Fruit fly (Drosophila melanogaster) whole organism, embryonic: ENCODE data around the gene Glt.

ENCODE experiments used
- Blimp-1 ChIP-seq: fragments of 200-800 bp; sonication (Bioruptor generic); optimal IDR thresholded peaks from 3 replicates; lab custom pipeline; 2018; ENCODE audit warnings: missing biosample characterization, missing genetic modification characterization, mild to moderate bottlenecking, moderate library complexity, missing genetic modification reagents
- CG10147 ChIP-seq: fragments of 200-800 bp; sonication (Bioruptor generic); optimal IDR thresholded peaks from 2 replicates; lab custom pipeline; 2019; ENCODE audit warnings: missing biosample characterization, mild to moderate bottlenecking, missing genetic modification characterization, moderate library complexity
- CG10209 ChIP-seq: fragments of 200-800 bp; sonication (Bioruptor generic); optimal IDR thresholded peaks from 3 replicates; lab custom pipeline; 2017; ENCODE audit warnings: missing biosample characterization, mild to moderate bottlenecking, missing genetic modification characterization, missing genetic modification reagents
- CG11456 ChIP-seq: fragments of 200-800 bp; sonication (Bioruptor generic); IDR thresholded peaks from 3 replicates; pipeline ENCODE4 v1.3.6; 2022; ENCODE audit warnings: missing biosample characterization, missing genetic modification characterization
- CG11504 ChIP-seq: fragments of 200-800 bp; sonication (Bioruptor generic); optimal IDR thresholded peaks from 3 replicates; lab custom pipeline; 2019; ENCODE audit warnings: missing biosample characterization, mild to moderate bottlenecking, missing genetic modification characterization, moderate library complexity
- CG11723 ChIP-seq: fragments of 200-800 bp; sonication (Bioruptor generic); optimal IDR thresholded peaks from 2 replicates; lab custom pipeline; 2017; ENCODE audit warnings: missing biosample characterization, mild to moderate bottlenecking, missing genetic modification characterization
- CG12299 ChIP-seq: fragments of 200-800 bp; sonication (Bioruptor generic); optimal IDR thresholded peaks from 2 replicates; lab custom pipeline; 2018; ENCODE audit warnings: missing biosample characterization, mild to moderate bottlenecking, missing genetic modification characterization
- CG12744 ChIP-seq: fragments of 200-800 bp; sonication (Bioruptor generic); optimal IDR thresholded peaks from 2 replicates; lab custom pipeline; 2016; ENCODE audit warnings: missing biosample characterization, missing genetic modification characterization
- CG12769 ChIP-seq: fragments of 200-800 bp; sonication (Bioruptor generic); optimal IDR thresholded peaks from 2 replicates; lab custom pipeline; 2019; ENCODE audit warnings: missing biosample characterization, mild to moderate bottlenecking, missing genetic modification characterization, moderate library complexity
- CG15269 ChIP-seq: fragments of 200-800 bp; sonication (Bioruptor generic); optimal IDR thresholded peaks from 2 replicates; lab custom pipeline; 2018; ENCODE audit warnings: missing biosample characterization, mild to moderate bottlenecking, missing genetic modification characterization, moderate library complexity
- CG17359 ChIP-seq: fragments of 200-800 bp; sonication (Bioruptor generic); optimal IDR thresholded peaks from 3 replicates; lab custom pipeline; 2018; ENCODE audit warnings: missing biosample characterization, mild to moderate bottlenecking, missing genetic modification characterization, moderate library complexity
- CG17385 ChIP-seq: fragments of 200-800 bp; sonication (Bioruptor generic); optimal IDR thresholded peaks from 3 replicates; lab custom pipeline; 2018; ENCODE audit warnings: missing biosample characterization, mild to moderate bottlenecking, missing genetic modification characterization
- CG17568 ChIP-seq: fragments of 200-800 bp; sonication (Bioruptor generic); optimal IDR thresholded peaks from 2 replicates; lab custom pipeline; 2018; ENCODE audit warnings: missing biosample characterization, mild to moderate bottlenecking, missing genetic modification characterization, moderate library complexity
- CG3726 ChIP-seq: fragments of 200-800 bp; sonication (Bioruptor generic); IDR thresholded peaks from 3 replicates; pipeline ENCODE4, ENCODE4 v1.3.6; 2022; ENCODE audit warnings: missing biosample characterization, missing genetic modification characterization
- CG3995 ChIP-seq: fragments of 200-800 bp; sonication (Bioruptor generic); optimal IDR thresholded peaks from 3 replicates; lab custom pipeline; 2016; ENCODE audit warnings: missing biosample characterization, missing genetic modification characterization
- CG5953 ChIP-seq: fragments of 200-800 bp; sonication (Bioruptor generic); IDR thresholded peaks from 2 replicates; pipeline ENCODE4 v1.3.6; 2022; ENCODE audit warnings: missing biosample characterization, missing genetic modification characterization
- CG7963 ChIP-seq: fragments of 200-800 bp; sonication (Bioruptor generic); IDR thresholded peaks from 3 replicates; pipeline ENCODE4 v1.3.6; 2022; ENCODE audit warnings: missing biosample characterization, missing genetic modification characterization; ENCODE audit not compliant: partially characterized antibody
- CG8359 ChIP-seq: fragments of 200-800 bp; sonication (Bioruptor generic); optimal IDR thresholded peaks from 2 replicates; lab custom pipeline; 2017; ENCODE audit warnings: missing biosample characterization, mild to moderate bottlenecking, missing genetic modification characterization, borderline replicate concordance
- CG9727 ChIP-seq: fragments of 200-800 bp; sonication (Bioruptor generic); optimal IDR thresholded peaks from 3 replicates; lab custom pipeline; 2017; ENCODE audit warnings: missing biosample characterization, mild to moderate bottlenecking, missing genetic modification characterization
- CkIIα-i1 ChIP-seq: fragments of 200-800 bp; sonication (Bioruptor generic); IDR thresholded peaks from 2 replicates; pipeline ENCODE4 v1.3.6; 2022; ENCODE audit warnings: missing biosample characterization, missing genetic modification characterization
- Deaf1 ChIP-seq: fragments of 200-800 bp; optimal IDR thresholded peaks from 3 replicates; lab custom pipeline; 2019; ENCODE audit warnings: missing biosample characterization, mild to moderate bottlenecking, missing genetic modification characterization, moderate library complexity
- Eip74EF ChIP-seq, 2 experiments: fragments of 200-800 bp in 1 of 2; fragments of >200 bp in 1 of 2; sonication (Bioruptor generic) in 1 of 2; optimal IDR thresholded peaks; 2 replicates each; lab custom pipeline; 2017 to 2019; ENCODE audit warnings: missing biosample characterization in 2 of 2, missing genetic modification characterization in 2 of 2, mild to moderate bottlenecking in 1 of 2, moderate library complexity in 1 of 2
- Fer1 ChIP-seq: fragments of 200-800 bp; sonication (Bioruptor generic); optimal IDR thresholded peaks from 2 replicates; lab custom pipeline; 2017; ENCODE audit warnings: missing biosample characterization, mild to moderate bottlenecking, missing genetic modification characterization
- Hand ChIP-seq: fragments of 200-800 bp; sonication (Bioruptor generic); optimal IDR thresholded peaks from 2 replicates; lab custom pipeline; 2017; ENCODE audit warnings: mild to moderate bottlenecking, missing biosample characterization, missing genetic modification reagents, missing genetic modification characterization
- Hey ChIP-seq: fragments of 200-800 bp; sonication (Bioruptor generic); optimal IDR thresholded peaks from 3 replicates; lab custom pipeline; 2018; ENCODE audit warnings: missing biosample characterization, mild to moderate bottlenecking, missing genetic modification characterization
- HmgZ ChIP-seq: fragments of 200-800 bp; sonication (Bioruptor generic); optimal IDR thresholded peaks from 2 replicates; lab custom pipeline; 2018; ENCODE audit warnings: missing biosample characterization, mild to moderate bottlenecking, missing genetic modification characterization
- Med ChIP-seq: fragments of 200-800 bp; sonication (Bioruptor generic); peaks from one replicate; lab custom pipeline; 2016; ENCODE audit warnings: missing biosample characterization, missing genetic modification characterization, mild to moderate bottlenecking, inconsistent platforms, moderate library complexity
- Meics ChIP-seq: fragments of 200-800 bp; sonication (Bioruptor generic); optimal IDR thresholded peaks from 2 replicates; lab custom pipeline; 2017; ENCODE audit warnings: missing biosample characterization, mild to moderate bottlenecking, missing genetic modification characterization
- Mes4 ChIP-seq: fragments of 200-800 bp; sonication (Bioruptor generic); optimal IDR thresholded peaks from 2 replicates; lab custom pipeline; 2016; ENCODE audit warnings: missing biosample characterization, missing genetic modification characterization
- Mrtf ChIP-seq: fragments of 200-800 bp; sonication (Bioruptor generic); IDR thresholded peaks from 3 replicates; pipeline ENCODE4 v1.3.6; 2022; ENCODE audit warnings: missing biosample characterization, missing genetic modification characterization
- Nf-YC ChIP-seq: fragments of 200-800 bp; optimal IDR thresholded peaks from 3 replicates; lab custom pipeline; 2019; ENCODE audit warnings: missing biosample characterization, mild to moderate bottlenecking, missing genetic modification characterization, moderate library complexity
- Rx ChIP-seq: fragments of 200-800 bp; sonication (Bioruptor generic); IDR thresholded peaks from 2 replicates; pipeline ENCODE4 v1.3.6; 2022; ENCODE audit warnings: missing biosample characterization, missing genetic modification characterization
- Sox102F ChIP-seq: fragments of 200-800 bp; sonication (Bioruptor generic); optimal IDR thresholded peaks from 2 replicates; lab custom pipeline; 2018; ENCODE audit warnings: missing biosample characterization, mild to moderate bottlenecking, missing genetic modification characterization, moderate library complexity
- Tbp ChIP-seq: fragments of >200 bp; optimal IDR thresholded peaks from 2 replicates; lab custom pipeline; 2018; ENCODE audit warnings: missing biosample characterization, missing genetic modification characterization
- Vsx1 ChIP-seq: fragments of 200-800 bp; sonication (Bioruptor generic); optimal IDR thresholded peaks from 2 replicates; lab custom pipeline; 2017; ENCODE audit warnings: missing biosample characterization, mild to moderate bottlenecking, missing genetic modification characterization, missing genetic modification reagents
- bab2 ChIP-seq: fragments of 200-800 bp; sonication (Bioruptor generic); optimal IDR thresholded peaks from 2 replicates; lab custom pipeline; 2016; ENCODE audit warnings: missing biosample characterization, missing genetic modification characterization
- dati ChIP-seq: fragments of 200-800 bp; sonication (Bioruptor generic); IDR thresholded peaks from 2 replicates; pipeline ENCODE4 v1.3.6; 2022; ENCODE audit warnings: missing biosample characterization, missing genetic modification characterization
- disco-r ChIP-seq: fragments of 200-800 bp; sonication (Bioruptor generic); optimal IDR thresholded peaks from 2 replicates; lab custom pipeline; 2016; ENCODE audit warnings: missing biosample characterization, missing genetic modification characterization
- dpn ChIP-seq, 2 experiments: fragments of 200-800 bp; sonication (Bioruptor generic); optimal IDR thresholded peaks; 3 replicates each; lab custom pipeline; 2016; ENCODE audit warnings: missing biosample characterization in 2 of 2, missing genetic modification characterization in 2 of 2
- eve ChIP-seq, 2 experiments: fragments of >200 bp; optimal IDR thresholded peaks; 2 replicates each; lab custom pipeline; 2017; ENCODE audit warnings: missing biosample characterization in 2 of 2, missing genetic modification characterization in 2 of 2
- hkb ChIP-seq, 2 experiments: fragments of 200-800 bp in 1 of 2; fragments of >200 bp in 1 of 2; sonication (Bioruptor generic) in 1 of 2; IDR thresholded peaks in 1 of 2; optimal IDR thresholded peaks in 1 of 2; 2 replicates each; pipeline versions ENCODE4 v1.3.6 to Lab custom; 2017 to 2022; ENCODE audit warnings: missing biosample characterization in 1 of 2, missing genetic modification characterization in 1 of 2
- lbe ChIP-seq: fragments of 200-800 bp; sonication (Bioruptor generic); optimal IDR thresholded peaks from 2 replicates; lab custom pipeline; 2016; ENCODE audit warnings: missing biosample characterization, mild to moderate bottlenecking, missing genetic modification characterization
- seq ChIP-seq: fragments of 200-800 bp; sonication (Bioruptor generic); IDR thresholded peaks from 2 replicates; pipeline ENCODE4 v1.3.6; 2022; ENCODE audit warnings: missing biosample characterization, missing genetic modification characterization
- so ChIP-seq: fragments of 200-800 bp; sonication (Bioruptor generic); IDR thresholded peaks from 3 replicates; pipeline ENCODE4 v1.3.6; 2022; ENCODE audit warnings: missing biosample characterization, missing genetic modification characterization
- tll ChIP-seq, 2 experiments: fragments of 200-800 bp in 1 of 2; fragments of >200 bp in 1 of 2; sonication (Bioruptor generic) in 1 of 2; optimal IDR thresholded peaks; 2 replicates each; lab custom pipeline; 2017 to 2019; ENCODE audit warnings: missing biosample characterization in 2 of 2, missing genetic modification characterization in 2 of 2, mild to moderate bottlenecking in 1 of 2, moderate library complexity in 1 of 2
- tx ChIP-seq: fragments of 200-800 bp; sonication (Bioruptor generic); optimal IDR thresholded peaks from 2 replicates; lab custom pipeline; 2016; ENCODE audit warnings: missing biosample characterization, missing genetic modification characterization
- unpg ChIP-seq: fragments of 200-800 bp; sonication (Bioruptor generic); optimal IDR thresholded peaks from 3 replicates; lab custom pipeline; 2018; ENCODE audit warnings: missing biosample characterization, mild to moderate bottlenecking, missing genetic modification characterization, moderate library complexity

The Glt gene

DNA sequence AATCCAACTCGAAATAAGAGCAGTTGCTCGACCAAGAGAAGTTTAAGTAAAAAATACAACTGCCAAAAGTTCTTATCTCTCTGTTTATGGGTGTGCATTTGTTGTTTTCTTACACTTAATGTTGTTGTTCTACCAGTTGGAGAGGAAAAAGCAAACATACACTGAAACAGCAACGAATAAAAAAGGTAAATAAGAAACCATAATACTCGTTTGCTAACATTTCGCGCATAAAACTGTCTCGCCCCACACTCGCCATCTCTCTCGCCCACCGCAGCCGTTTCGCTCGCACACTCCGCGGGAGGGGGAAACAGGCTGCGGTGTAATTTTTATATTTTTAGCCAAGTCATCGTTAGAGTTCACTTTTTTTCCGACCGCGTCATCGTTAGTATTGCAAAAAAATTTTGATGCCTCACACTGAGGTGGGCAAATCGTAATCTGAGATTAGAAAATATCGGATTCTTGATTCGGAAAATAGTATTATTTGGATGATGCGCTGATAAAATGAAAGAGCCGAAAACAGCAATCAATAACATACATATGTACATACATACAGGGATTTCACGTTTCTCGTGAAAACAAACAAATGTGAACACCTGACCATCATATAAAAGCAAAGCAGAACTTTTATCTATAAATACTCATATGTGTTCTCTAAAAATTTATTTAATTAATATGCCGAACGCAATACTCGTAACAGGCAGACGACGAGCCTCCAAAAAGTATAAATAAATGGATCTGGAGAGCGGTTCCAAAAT lies 20.1 kb downstream of the Glt start (continued):
- TF ChIP-seq disco-r (peak; percentile 40), Sox102F (GFP tag; lab: Kevin White, UChicago) (no peak), bab2 (peak; percentile 47), CG17359 (peak; percentile 8), CG12769 (tag; lab: Kevin White, UChicago) (peak; percentile 27), CG10147 (GFP tag; lab: Kevin White, UChicago) (no peak), Vsx1 (GFP tag; lab: Kevin White, UChicago) (peak; percentile 71), Tbp (GFP tag; lab: Kevin White, UChicago) (no peak), unpg (GFP tag; lab: Kevin White, UChicago) (peak; percentile 30), CG12299 (tag; lab: Kevin White, UChicago) (peak; percentile 33), CG15269 (tag; lab: Kevin White, UChicago) (peak; percentile 47), Nf-YC (no peak), Hand (GFP tag; lab: Kevin White, UChicago) (peak; percentile 59), tx (GFP tag; lab: Kevin White, UChicago) (no peak), CkIIα-i1 (no peak), CG7963 (GFP tag; lab: Robert Waterston, UW) (no peak), Rx (peak; percentile 19; the same call in 1 of the 2 replicates), Blimp-1 (no peak), Deaf1 (tag; lab: Kevin White, UChicago) (no peak), CG5953 (GFP tag; lab: Robert Waterston, UW) (no peak), HmgZ (tag; lab: Kevin White, UChicago) (peak; percentile 35), CG3995 (no peak), CG10209 (GFP tag; lab: Kevin White, UChicago) (peak; percentile 49), Fer1 (peak; percentile 29), Meics (GFP tag; lab: Kevin White, UChicago) (peak; percentile 52), Med (GFP tag; lab: Kevin White, UChicago) (peak; percentile 82), dpn (GFP tag; optimal IDR thresholded peaks at IDR 0.05; lab: Kevin White, UChicago) (peak in 1 of 2 experiments; percentile 31), tll (GFP tag; optimal IDR thresholded peaks at IDR 0.05; lab: Kevin White, UChicago) (no peak), hkb (optimal IDR thresholded peaks at IDR 0.05; lab: Kevin White, UChicago) (no peak), hkb (GFP tag; IDR thresholded peaks at IDR 0.05; lab: Robert Waterston, UW) (0 out of 2 replicates have a peak, but pooled peaks have one; percentile 15), CG8359 (no peak), eve (GFP tag; optimal IDR thresholded peaks at IDR 0.05; lab: Kevin White, UChicago) (no peak), CG11456 (GFP tag; lab: Robert Waterston, UW) (0 out of 3 replicates have a peak, but pooled peaks have one; percentile 43), Hey (tag; lab: Kevin White, UChicago) (peak; percentile 62), Mrtf (GFP tag; lab: Robert Waterston, UW) (no peak), Mes4 (GFP tag; lab: Kevin White, UChicago) (no peak), Eip74EF (GFP tag; optimal IDR thresholded peaks at IDR 0.05; lab: Kevin White, UChicago) (no peak), seq (0 out of 2 replicates have a peak, but pooled peaks have one; percentile 39), CG9727 (GFP tag; lab: Kevin White, UChicago) (peak; percentile 33), CG12744 (GFP tag; lab: Kevin White, UChicago) (peak; percentile 24), CG11504 (tag; lab: Kevin White, UChicago) (no peak), CG3726 (GFP tag; lab: Robert Waterston, UW) (no peak), CG17568 (GFP tag; lab: Kevin White, UChicago) (peak; percentile 27), so (GFP tag; lab: Robert Waterston, UW) (0 out of 3 replicates have a peak, but pooled peaks have one; percentile 33), lbe (GFP tag; lab: Kevin White, UChicago) (peak; percentile 30), CG11723 (no peak), dati (GFP tag; lab: Robert Waterston, UW) (no peak), CG17385 (GFP tag; lab: Kevin White, UChicago) (peak; percentile 51)
